Fruit fly (Drosophila melanogaster): Measurements from ENCODE around the gene Hn.
A peak's percentile ranks its signal among the peaks of the same experiment; 100 is the strongest.

The Hn gene

dm6 chr3L:7719418-7719789 lies 40.8 kb upstream of the Hn start:
- TF ChIP-seq CG12768 (GFP tag; optimal IDR thresholded peaks at IDR 0.05) (peak; percentile 67), kay (GFP tag; ENCODE audit: borderline replicate concordance) (peak; percentile 97), CG7045 (GFP tag; optimal IDR thresholded peaks at IDR 0.05) (no peak), tj (GFP tag; optimal IDR thresholded peaks at IDR 0.05) (peak; percentile 31), Clk (GFP tag; optimal IDR thresholded peaks at IDR 0.05) (no peak), cic (GFP tag; optimal IDR thresholded peaks at IDR 0.05) (peak; percentile 1), Crg-1 (GFP tag; optimal IDR thresholded peaks at IDR 0.05) (no peak), CG5204 (GFP tag; optimal IDR thresholded peaks at IDR 0.05) (peak; percentile 56), cnc (optimal IDR thresholded peaks at IDR 0.05) (no peak), ovo (GFP tag; optimal IDR thresholded peaks at IDR 0.05) (no peak), CG1620 (GFP tag; optimal IDR thresholded peaks at IDR 0.05) (no peak), pad (GFP tag; optimal IDR thresholded peaks at IDR 0.05) (no peak), CG14711 (tag; optimal IDR thresholded peaks at IDR 0.05) (no peak), CG11617 (GFP tag; optimal IDR thresholded peaks at IDR 0.05) (no peak), toe (GFP tag; optimal IDR thresholded peaks at IDR 0.05) (no peak), bab1 (GFP tag; optimal IDR thresholded peaks at IDR 0.05) (no peak), CG7101 (tag; optimal IDR thresholded peaks at IDR 0.05) (no peak), CG33017 (tag; optimal IDR thresholded peaks at IDR 0.05) (no peak), Mnt (GFP tag; optimal IDR thresholded peaks at IDR 0.05) (no peak)

- TF ChIP-seq pad (GFP tag; optimal IDR thresholded peaks at IDR 0.05) (no peak), cnc (optimal IDR thresholded peaks at IDR 0.05) (no peak), cic (GFP tag; optimal IDR thresholded peaks at IDR 0.05) (peak; percentile 70), Clk (GFP tag; optimal IDR thresholded peaks at IDR 0.05) (peak; percentile 8), CG7101 (tag; optimal IDR thresholded peaks at IDR 0.05) (peak; percentile 14), Mnt (GFP tag; optimal IDR thresholded peaks at IDR 0.05) (no peak), CG14711 (tag; optimal IDR thresholded peaks at IDR 0.05) (no peak), CG33017 (tag; optimal IDR thresholded peaks at IDR 0.05) (peak; percentile 38), kay (GFP tag; ENCODE audit: borderline replicate concordance) (peak; percentile 84), CG12768 (GFP tag; optimal IDR thresholded peaks at IDR 0.05) (peak; percentile 23), CG5204 (GFP tag; optimal IDR thresholded peaks at IDR 0.05) (peak; percentile 4)
Observed at dm6 chr3L:7721527-7721926, 38.7 kb upstream of the Hn start.

dm6 chr3L:7726285-7726684 lies 34.0 kb upstream of the Hn start, which contains the start of gene CG7457:
CG7457 (minus strand) TSS chr3L:7726473.
- TF ChIP-seq ovo (GFP tag; optimal IDR thresholded peaks at IDR 0.05): no peak
- no peak for TF ChIP-seq CG5204 (GFP tag; optimal IDR thresholded peaks at IDR 0.05)
- no peak for TF ChIP-seq CG7101 (tag; optimal IDR thresholded peaks at IDR 0.05)
- TF ChIP-seq CG11617 (GFP tag; optimal IDR thresholded peaks at IDR 0.05): no peak
- peak; percentile 25 for TF ChIP-seq bab1 (GFP tag; optimal IDR thresholded peaks at IDR 0.05)
- TF ChIP-seq cnc (optimal IDR thresholded peaks at IDR 0.05): no peak
- TF ChIP-seq toe (GFP tag; optimal IDR thresholded peaks at IDR 0.05): no peak
- no peak for TF ChIP-seq CG12768 (GFP tag; optimal IDR thresholded peaks at IDR 0.05)

- TF ChIP-seq ovo (GFP tag; optimal IDR thresholded peaks at IDR 0.05): no peak
- no peak for TF ChIP-seq bab1 (GFP tag; optimal IDR thresholded peaks at IDR 0.05)
- TF ChIP-seq toe (GFP tag; optimal IDR thresholded peaks at IDR 0.05): no peak
- TF ChIP-seq CG11617 (GFP tag; optimal IDR thresholded peaks at IDR 0.05): no peak
- no peak for TF ChIP-seq CG1620 (GFP tag; optimal IDR thresholded peaks at IDR 0.05)
- TF ChIP-seq CG7101 (tag; optimal IDR thresholded peaks at IDR 0.05): no peak
- TF ChIP-seq pad (GFP tag; optimal IDR thresholded peaks at IDR 0.05): no peak
Observed at dm6 chr3L:7726690-7727089, 33.6 kb upstream of the Hn start.

- TF ChIP-seq CG7101 (tag; optimal IDR thresholded peaks at IDR 0.05) (no peak), CG7045 (GFP tag; optimal IDR thresholded peaks at IDR 0.05) (no peak), CG5204 (GFP tag; optimal IDR thresholded peaks at IDR 0.05) (no peak), Clk (GFP tag; optimal IDR thresholded peaks at IDR 0.05) (no peak), pad (GFP tag; optimal IDR thresholded peaks at IDR 0.05) (no peak), tj (GFP tag; optimal IDR thresholded peaks at IDR 0.05) (no peak), ovo (GFP tag; optimal IDR thresholded peaks at IDR 0.05) (no peak), CG11617 (GFP tag; optimal IDR thresholded peaks at IDR 0.05) (no peak), CG1620 (GFP tag; optimal IDR thresholded peaks at IDR 0.05) (no peak), kay (GFP tag; ENCODE audit: borderline replicate concordance) (no peak), Crg-1 (GFP tag; optimal IDR thresholded peaks at IDR 0.05) (no peak), CG33017 (tag; optimal IDR thresholded peaks at IDR 0.05) (no peak), cnc (optimal IDR thresholded peaks at IDR 0.05) (no peak), CG14711 (tag; optimal IDR thresholded peaks at IDR 0.05) (no peak)
Observed at dm6 chr3L:7732141-7732748, 28.0 kb upstream of the Hn start, which contains the start of gene CG8492. CG8492 (minus strand) TSS chr3L:7732191.

- TF ChIP-seq pad (GFP tag; optimal IDR thresholded peaks at IDR 0.05) (no peak), cic (GFP tag; optimal IDR thresholded peaks at IDR 0.05) (no peak), toe (GFP tag; optimal IDR thresholded peaks at IDR 0.05) (no peak)
Observed at dm6 chr3L:7741953-7742352, 18.3 kb upstream of the Hn start.

dm6 chr3L:7742941-7743340 lies 17.3 kb upstream of the Hn start, which contains the start of gene Snmp2:
Snmp2 (minus strand) TSS chr3L:7743041.
- no peak for TF ChIP-seq toe (GFP tag; optimal IDR thresholded peaks at IDR 0.05)
- no peak for TF ChIP-seq pad (GFP tag; optimal IDR thresholded peaks at IDR 0.05)
- TF ChIP-seq Crg-1 (GFP tag; optimal IDR thresholded peaks at IDR 0.05): no peak
- no peak for TF ChIP-seq CG1620 (GFP tag; optimal IDR thresholded peaks at IDR 0.05)
- TF ChIP-seq CG7045 (GFP tag; optimal IDR thresholded peaks at IDR 0.05): no peak
- TF ChIP-seq Clk (GFP tag; optimal IDR thresholded peaks at IDR 0.05): no peak
- TF ChIP-seq Hr96 (GFP tag; optimal IDR thresholded peaks at IDR 0.05): no peak
- TF ChIP-seq CG12768 (GFP tag; optimal IDR thresholded peaks at IDR 0.05): no peak
- TF ChIP-seq cnc (optimal IDR thresholded peaks at IDR 0.05): no peak
- TF ChIP-seq CG14711 (tag; optimal IDR thresholded peaks at IDR 0.05): no peak
- TF ChIP-seq CG33017 (tag; optimal IDR thresholded peaks at IDR 0.05): no peak
- TF ChIP-seq ovo (GFP tag; optimal IDR thresholded peaks at IDR 0.05): no peak
- no peak for TF ChIP-seq CG5204 (GFP tag; optimal IDR thresholded peaks at IDR 0.05)
- TF ChIP-seq CG11617 (GFP tag; optimal IDR thresholded peaks at IDR 0.05): no peak
